Fruit fly (Drosophila melanogaster) whole organism, embryonic: ENCODE data around the gene Nrx-IV.

Source experiments
- BEAF-32 ChIP-seq: fragments of 200-800 bp; sonication (Bioruptor generic); optimal IDR thresholded peaks from 3 replicates; lab custom pipeline; 2017; ENCODE audit warnings: missing biosample characterization, missing genetic modification characterization, mild to moderate bottlenecking, moderate library complexity, missing genetic modification reagents
- C15 ChIP-seq: fragments of 200-800 bp; sonication (Bioruptor generic); IDR thresholded peaks from 3 replicates; pipeline ENCODE4 v1.3.6; 2022; ENCODE audit warnings: missing biosample characterization, missing genetic modification characterization
- CG10979 ChIP-seq: fragments of 200-800 bp; sonication (Bioruptor generic); optimal IDR thresholded peaks from 2 replicates; lab custom pipeline; 2018; ENCODE audit warnings: missing biosample characterization, mild to moderate bottlenecking, missing genetic modification characterization, moderate library complexity
- CG11696 ChIP-seq: fragments of 200-800 bp; sonication (Bioruptor generic); IDR thresholded peaks from 2 replicates; pipeline ENCODE4 v1.3.6; 2022; ENCODE audit warnings: missing biosample characterization, missing genetic modification characterization
- CG12071 ChIP-seq: fragments of 200-800 bp; sonication (Bioruptor generic); optimal IDR thresholded peaks from 3 replicates; lab custom pipeline; 2018; ENCODE audit warnings: missing biosample characterization, mild to moderate bottlenecking, missing genetic modification characterization
- CG12659 ChIP-seq: fragments of 200-800 bp; sonication (Bioruptor generic); optimal IDR thresholded peaks from 3 replicates; lab custom pipeline; 2017; ENCODE audit warnings: mild to moderate bottlenecking, missing biosample characterization, missing genetic modification reagents, missing genetic modification characterization
- CG16779 ChIP-seq: fragments of 200-800 bp; sonication (Bioruptor generic); IDR thresholded peaks from 2 replicates; pipeline ENCODE4 v1.3.6; 2022; ENCODE audit warnings: missing biosample characterization, missing genetic modification characterization
- CG17385 ChIP-seq: fragments of 200-800 bp; sonication (Bioruptor generic); optimal IDR thresholded peaks from 3 replicates; lab custom pipeline; 2018; ENCODE audit warnings: missing biosample characterization, mild to moderate bottlenecking, missing genetic modification characterization
- CG17802 ChIP-seq: fragments of 200-800 bp; sonication (Bioruptor generic); optimal IDR thresholded peaks from 2 replicates; lab custom pipeline; 2018; ENCODE audit warnings: missing biosample characterization, mild to moderate bottlenecking, missing genetic modification characterization, moderate library complexity
- CG17829 ChIP-seq: fragments of 200-800 bp; optimal IDR thresholded peaks from 2 replicates; lab custom pipeline; 2019; ENCODE audit warnings: missing biosample characterization, mild to moderate bottlenecking, missing genetic modification characterization, moderate library complexity
- CG18262 ChIP-seq: fragments of 200-800 bp; optimal IDR thresholded peaks from 3 replicates; lab custom pipeline; 2019; ENCODE audit warnings: missing biosample characterization, mild to moderate bottlenecking, missing genetic modification characterization, moderate library complexity
- CG18619 ChIP-seq: fragments of 200-800 bp; sonication (Bioruptor generic); optimal IDR thresholded peaks from 3 replicates; lab custom pipeline; 2017; ENCODE audit warnings: missing biosample characterization, mild to moderate bottlenecking, missing genetic modification characterization
- CG30431 ChIP-seq: fragments of 200-800 bp; sonication (Bioruptor generic); optimal IDR thresholded peaks from 2 replicates; lab custom pipeline; 2017; ENCODE audit warnings: missing biosample characterization, missing genetic modification characterization
- CG33557 ChIP-seq: fragments of 200-800 bp; sonication (Bioruptor generic); optimal IDR thresholded peaks from 2 replicates; lab custom pipeline; 2019; ENCODE audit warnings: missing biosample characterization, mild to moderate bottlenecking, missing genetic modification characterization, moderate library complexity
- CG4328 ChIP-seq: fragments of 200-800 bp; sonication (Bioruptor generic); optimal IDR thresholded peaks from 3 replicates; lab custom pipeline; 2017; ENCODE audit warnings: missing biosample characterization, missing genetic modification reagents, missing genetic modification characterization
- CG6854 ChIP-seq: fragments of 200-800 bp; sonication (Bioruptor generic); optimal IDR thresholded peaks from 3 replicates; lab custom pipeline; 2017; ENCODE audit warnings: missing biosample characterization, mild to moderate bottlenecking, missing genetic modification characterization
- CG7357 ChIP-seq: fragments of 200-800 bp; sonication (Bioruptor generic); IDR thresholded peaks from 3 replicates; pipeline ENCODE4 v1.3.6; 2022; ENCODE audit warnings: missing biosample characterization, missing genetic modification characterization
- CG9932 ChIP-seq: fragments of 200-800 bp; sonication (Bioruptor generic); IDR thresholded peaks from 2 replicates; pipeline ENCODE4 v1.3.6; 2022; ENCODE audit warnings: missing biosample characterization, missing genetic modification characterization
- Doc3 ChIP-seq: fragments of 200-800 bp; sonication (Bioruptor generic); IDR thresholded peaks from 3 replicates; pipeline ENCODE4 v1.3.6; 2022; ENCODE audit warnings: missing biosample characterization, missing genetic modification characterization; ENCODE audit not compliant: partially characterized antibody
- E2f1 ChIP-seq: fragments of 200-800 bp; sonication (Bioruptor generic); IDR thresholded peaks from 2 replicates; pipeline ENCODE4 v1.3.6; 2022; ENCODE audit warnings: missing biosample characterization, missing genetic modification characterization
- ERR ChIP-seq: fragments of 200-800 bp; sonication (Bioruptor generic); optimal IDR thresholded peaks from 2 replicates; lab custom pipeline; 2016; ENCODE audit warnings: missing biosample characterization, missing genetic modification characterization
- Elba2 ChIP-seq: fragments of 200-800 bp; sonication (Bioruptor generic); optimal IDR thresholded peaks from 3 replicates; lab custom pipeline; 2016; ENCODE audit warnings: missing biosample characterization, missing genetic modification characterization
- Ets97D ChIP-seq: fragments of 200-800 bp; sonication (Bioruptor generic); optimal IDR thresholded peaks from 3 replicates; lab custom pipeline; 2016; ENCODE audit warnings: missing biosample characterization, missing genetic modification characterization
- Fer2 ChIP-seq: fragments of 200-800 bp; sonication (Bioruptor generic); optimal IDR thresholded peaks from 2 replicates; lab custom pipeline; 2018; ENCODE audit warnings: missing biosample characterization, mild to moderate bottlenecking, missing genetic modification characterization, moderate library complexity
- Hmr ChIP-seq: fragments of 200-800 bp; sonication (Bioruptor generic); optimal IDR thresholded peaks from 3 replicates; lab custom pipeline; 2017; ENCODE audit warnings: mild to moderate bottlenecking, missing biosample characterization, missing genetic modification reagents, missing genetic modification characterization
- Lim3 ChIP-seq: fragments of 200-800 bp; sonication (Bioruptor generic); IDR thresholded peaks from 2 replicates; pipeline ENCODE4 v1.3.6; 2022; ENCODE audit warnings: missing biosample characterization, missing genetic modification characterization
- Max ChIP-seq: fragments of 200-800 bp; sonication (Bioruptor generic); optimal IDR thresholded peaks from 2 replicates; lab custom pipeline; 2016; ENCODE audit warnings: missing biosample characterization, mild to moderate bottlenecking, missing genetic modification characterization
- Rfx ChIP-seq: fragments of 200-800 bp; sonication (Bioruptor generic); IDR thresholded peaks from 2 replicates; pipeline ENCODE4 v1.3.6; 2022; ENCODE audit warnings: missing biosample characterization, missing genetic modification characterization
- Side ChIP-seq: fragments of 200-800 bp; sonication (Bioruptor generic); optimal IDR thresholded peaks from 2 replicates; lab custom pipeline; 2016; ENCODE audit warnings: missing biosample characterization, missing genetic modification characterization
- Sry-β ChIP-seq: fragments of 200-800 bp; sonication (Bioruptor generic); optimal IDR thresholded peaks from 2 replicates; lab custom pipeline; 2018; ENCODE audit warnings: missing biosample characterization, mild to moderate bottlenecking, missing genetic modification characterization, moderate library complexity
- Trl ChIP-seq, 3 experiments: fragments of >200 bp in 2 of 3; fragments of 200-800 bp in 1 of 3; sonication (Bioruptor generic) in 1 of 3; optimal IDR thresholded peaks; 2 replicates in 1 of 3; 3 replicates in 2 of 3; lab custom pipeline; 2016 to 2017; ENCODE audit warnings: missing biosample characterization in 1 of 3, missing genetic modification characterization in 1 of 3
- chif ChIP-seq, 2 experiments: fragments of 200-800 bp; sonication (Bioruptor generic); optimal IDR thresholded peaks; 3 replicates each; lab custom pipeline; 2016; ENCODE audit warnings: missing biosample characterization in 2 of 2, missing genetic modification characterization in 2 of 2
- crol ChIP-seq: fragments of 200-800 bp; sonication (Bioruptor generic); IDR thresholded peaks from 2 replicates; pipeline ENCODE4 v1.3.6; 2022; ENCODE audit warnings: missing biosample characterization, missing genetic modification characterization
- dati ChIP-seq: fragments of 200-800 bp; sonication (Bioruptor generic); IDR thresholded peaks from 2 replicates; pipeline ENCODE4 v1.3.6; 2022; ENCODE audit warnings: missing biosample characterization, missing genetic modification characterization
- fd102C ChIP-seq: fragments of 200-800 bp; sonication (Bioruptor generic); optimal IDR thresholded peaks from 2 replicates; lab custom pipeline; 2018; ENCODE audit warnings: missing biosample characterization, mild to moderate bottlenecking, missing genetic modification characterization, moderate library complexity
- hbn ChIP-seq: fragments of 200-800 bp; sonication (Bioruptor generic); IDR thresholded peaks from 2 replicates; pipeline ENCODE4 v1.3.6; 2022; ENCODE audit warnings: missing biosample characterization, missing genetic modification characterization; ENCODE audit not compliant: partially characterized antibody
- klu ChIP-seq: fragments of 200-800 bp; sonication (Bioruptor generic); IDR thresholded peaks from 2 replicates; pipeline ENCODE4 v1.3.6; 2022; ENCODE audit warnings: missing biosample characterization, missing genetic modification characterization
- mirr ChIP-seq: fragments of 200-800 bp; sonication (Bioruptor generic); optimal IDR thresholded peaks from 3 replicates; lab custom pipeline; 2018; ENCODE audit warnings: missing biosample characterization, mild to moderate bottlenecking, missing genetic modification characterization
- ranshi ChIP-seq: fragments of 200-800 bp; sonication (Bioruptor generic); IDR thresholded peaks from 2 replicates; pipeline ENCODE4 v1.3.6; 2022; ENCODE audit warnings: missing biosample characterization, missing genetic modification characterization
- scrt ChIP-seq: fragments of 200-800 bp; sonication (Bioruptor generic); optimal IDR thresholded peaks from 2 replicates; lab custom pipeline; 2018; ENCODE audit warnings: missing biosample characterization, mild to moderate bottlenecking, missing genetic modification characterization, moderate library complexity
- sug ChIP-seq: fragments of 200-800 bp; optimal IDR thresholded peaks from 2 replicates; lab custom pipeline; 2019; ENCODE audit warnings: missing biosample characterization, mild to moderate bottlenecking, missing genetic modification characterization, moderate library complexity
- tgo ChIP-seq: fragments of 200-800 bp; sonication (Bioruptor generic); IDR thresholded peaks from 3 replicates; pipeline ENCODE4 v1.3.6; 2022; ENCODE audit warnings: missing biosample characterization, missing genetic modification characterization
- tna ChIP-seq: fragments of 200-800 bp; sonication (Bioruptor generic); IDR thresholded peaks from 2 replicates; pipeline ENCODE4 v1.3.6; 2022; ENCODE audit warnings: missing biosample characterization, missing genetic modification characterization; ENCODE audit not compliant: partially characterized antibody
- trh ChIP-seq: fragments of 200-800 bp; sonication (Bioruptor generic); optimal IDR thresholded peaks from 2 replicates; lab custom pipeline; 2016; ENCODE audit warnings: missing biosample characterization, missing genetic modification characterization
- tx ChIP-seq: fragments of 200-800 bp; sonication (Bioruptor generic); optimal IDR thresholded peaks from 2 replicates; lab custom pipeline; 2016; ENCODE audit warnings: missing biosample characterization, missing genetic modification characterization
- vvl ChIP-seq: fragments of 200-800 bp; sonication (Bioruptor generic); IDR thresholded peaks from 2 replicates; pipeline ENCODE4 v1.3.6; 2022; ENCODE audit warnings: missing biosample characterization, missing genetic modification characterization
- z ChIP-seq: fragments of 200-800 bp; sonication (Bioruptor generic); IDR thresholded peaks from 3 replicates; pipeline ENCODE4 v1.3.6; 2022; ENCODE audit warnings: missing biosample characterization, missing genetic modification characterization
- zen2 ChIP-seq: fragments of 200-800 bp; sonication (Bioruptor generic); IDR thresholded peaks from 3 replicates; pipeline ENCODE4 v1.3.6; 2022; ENCODE audit warnings: missing biosample characterization, missing genetic modification characterization; ENCODE audit not compliant: partially characterized antibody
- zf30C ChIP-seq: fragments of 200-800 bp; sonication (Bioruptor generic); optimal IDR thresholded peaks from 3 replicates; lab custom pipeline; 2018; ENCODE audit warnings: missing biosample characterization, mild to moderate bottlenecking, missing genetic modification characterization

The Nrx-IV gene

DNA sequence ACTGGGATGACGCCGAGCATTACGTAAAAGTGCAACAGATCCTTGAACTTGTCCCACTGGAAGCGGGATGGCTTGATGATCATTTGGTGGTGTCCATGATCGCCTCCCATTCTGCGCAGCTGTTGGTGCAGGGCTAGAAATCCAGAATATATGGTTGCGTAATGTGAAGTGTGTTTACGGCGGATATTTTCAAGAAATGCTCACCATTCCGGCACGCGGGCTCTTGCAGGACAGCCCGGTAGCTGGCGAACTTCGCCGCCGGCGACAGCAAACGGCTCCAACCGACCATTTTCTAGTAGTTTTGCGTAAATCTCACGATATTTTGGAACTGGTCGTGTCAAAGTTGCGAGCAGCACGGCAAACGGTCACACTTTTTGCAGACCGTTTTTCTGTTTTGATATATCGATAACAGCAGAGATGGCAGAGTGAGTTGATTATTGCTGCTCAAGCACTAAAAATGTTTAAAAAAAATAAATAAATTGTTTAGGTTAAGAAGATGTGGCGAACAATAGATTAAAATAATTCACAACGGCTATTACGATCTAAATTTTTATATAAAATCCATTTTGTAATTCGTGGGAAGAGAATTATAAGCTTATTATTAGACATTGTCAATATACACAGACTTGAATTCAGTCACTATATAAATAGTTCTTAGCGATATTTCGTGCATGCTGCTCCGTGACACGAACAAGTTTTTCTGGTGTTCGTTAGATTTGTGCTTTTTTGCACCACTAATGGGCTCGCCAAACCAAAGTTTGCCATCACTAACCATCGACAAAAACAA lies 8.0 kb upstream of the Nrx-IV start, which contains the start of the genes ND-SGDH and RhoGAP68F (continued):
- TF ChIP-seq zen2 (GFP tag; lab: Robert Waterston, UW), result peak; percentile 81
- peak; percentile 61 for TF ChIP-seq CG4328 (GFP tag; lab: Kevin White, UChicago)
- peak; percentile 80 for TF ChIP-seq Hmr
- peak; percentile 76 for TF ChIP-seq CG18262 (tag; lab: Kevin White, UChicago)
- no peak for TF ChIP-seq CG11696 (GFP tag; lab: Robert Waterston, UW)
- peak; percentile 41 for TF ChIP-seq CG18619 (GFP tag; lab: Kevin White, UChicago)
- peak; percentile 82 for TF ChIP-seq sug (tag; lab: Kevin White, UChicago)
- peak; percentile 38 to 51 for TF ChIP-seq chif (GFP tag; optimal IDR thresholded peaks at IDR 0.05; lab: Kevin White, UChicago)
- TF ChIP-seq CG9932 (GFP tag; lab: Robert Waterston, UW), result peak; percentile 91
- TF ChIP-seq CG7357 (GFP tag; lab: Robert Waterston, UW), result peak; percentile 41; the same call in 1 of the 3 replicates
- TF ChIP-seq tx (GFP tag; lab: Kevin White, UChicago), result peak; percentile 45
- no peak for TF ChIP-seq Lim3 (GFP tag; lab: Robert Waterston, UW)
- no peak for TF ChIP-seq ERR (GFP tag; lab: Kevin White, UChicago)
- TF ChIP-seq CG33557, result peak; percentile 62
- peak; percentile 71 for TF ChIP-seq klu (GFP tag; lab: Robert Waterston, UW)
- TF ChIP-seq dati (GFP tag; lab: Robert Waterston, UW), result no peak
- no peak for TF ChIP-seq fd102C (GFP tag; lab: Kevin White, UChicago)
- peak; percentile 99 for TF ChIP-seq BEAF-32 (GFP tag; lab: Kevin White, UChicago)
- peak; percentile 79 for TF ChIP-seq Rfx
- TF ChIP-seq CG12071, result no peak
- TF ChIP-seq Fer2 (tag; lab: Kevin White, UChicago), result peak; percentile 69
- TF ChIP-seq Sry-β (GFP tag; lab: Kevin White, UChicago), result peak; percentile 78
- peak; percentile 77 for TF ChIP-seq tna (GFP tag; lab: Robert Waterston, UW)
- TF ChIP-seq CG6854, result no peak
- TF ChIP-seq C15 (GFP tag; lab: Robert Waterston, UW), result no peak
- TF ChIP-seq CG10979 (tag; lab: Kevin White, UChicago), result peak; percentile 56
- peak; percentile 95 for TF ChIP-seq Doc3
- peak; percentile 56; the same call in 1 of the 2 replicates for TF ChIP-seq ranshi (GFP tag; lab: Robert Waterston, UW)
- peak; percentile 91 for TF ChIP-seq hbn (GFP tag; lab: Robert Waterston, UW)
- TF ChIP-seq mirr (GFP tag; lab: Kevin White, UChicago), result no peak
- peak; percentile 89 for TF ChIP-seq CG12659 (GFP tag; lab: Kevin White, UChicago)
- peak; percentile 59 for TF ChIP-seq vvl (GFP tag; lab: Robert Waterston, UW)
- TF ChIP-seq tgo, result peak; percentile 74
- TF ChIP-seq crol (GFP tag; lab: Robert Waterston, UW), result no peak
- TF ChIP-seq CG16779 (GFP tag; lab: Robert Waterston, UW), result no peak
- TF ChIP-seq CG17385 (GFP tag; lab: Kevin White, UChicago), result peak; percentile 66
- peak; percentile 63 for TF ChIP-seq Max (GFP tag; lab: Kevin White, UChicago)
- TF ChIP-seq z (GFP tag; lab: Robert Waterston, UW), result no peak
- TF ChIP-seq CG17829, result peak; percentile 82
- TF ChIP-seq Trl (optimal IDR thresholded peaks at IDR 0.05; lab: Kevin White, UChicago), result no peak
- peak; percentile 66 for TF ChIP-seq Trl (GFP tag; optimal IDR thresholded peaks at IDR 0.05; lab: Kevin White, UChicago)
- peak; percentile 17 for TF ChIP-seq CG17802 (tag; lab: Kevin White, UChicago)
- TF ChIP-seq Ets97D (GFP tag; lab: Kevin White, UChicago), result peak; percentile 53
- TF ChIP-seq Elba2 (GFP tag; lab: Kevin White, UChicago), result peak; percentile 35
- peak; percentile 49 for TF ChIP-seq CG30431 (GFP tag; lab: Kevin White, UChicago)
- peak; percentile 58 for TF ChIP-seq E2f1
- peak; percentile 44 for TF ChIP-seq trh (GFP tag; lab: Kevin White, UChicago)
- no peak for TF ChIP-seq scrt (GFP tag; lab: Kevin White, UChicago)
- TF ChIP-seq zf30C (GFP tag; lab: Kevin White, UChicago), result no peak
- TF ChIP-seq Side (GFP tag; lab: Kevin White, UChicago), result peak; percentile 15
